Worm (Caenorhabditis elegans): ENCODE results near the gene R02D5.3.
A peak's percentile ranks its signal among the peaks of the same experiment; 100 is the strongest.

Gene R02D5.3

ce11 chrV:14503065-14503464 lies 20.1 kb downstream of the R02D5.3 start (continued):
- TF ChIP-seq fos-1 (tag; optimal IDR thresholded peaks at IDR 0.05) (no peak), nhr-84 (tag; optimal IDR thresholded peaks at IDR 0.05) (no peak), unc-30 (tag; optimal IDR thresholded peaks at IDR 0.05) (no peak), lin-39 (tag; optimal IDR thresholded peaks at IDR 0.05) (no peak), vab-15 (tag; optimal IDR thresholded peaks at IDR 0.05) (no peak), mab-9 (GFP tag; IDR thresholded peaks at IDR 0.05) (no peak), unc-130 (tag; optimal IDR thresholded peaks at IDR 0.05) (no peak), hpl-2 (GFP tag; optimal IDR thresholded peaks at IDR 0.05) (no peak), rnt-1 (tag; optimal IDR thresholded peaks at IDR 0.05) (no peak), efl-1 (optimal IDR thresholded peaks at IDR 0.05) (no peak), efl-1 (GFP tag; optimal IDR thresholded peaks at IDR 0.05 in 1 of 2) (no peak), pax-3 (tag; optimal IDR thresholded peaks at IDR 0.05) (no peak), efl-3 (GFP tag; optimal IDR thresholded peaks at IDR 0.05) (no peak), C16A3.4 (tag; optimal IDR thresholded peaks at IDR 0.05) (no peak), swsn-7 (tag; optimal IDR thresholded peaks at IDR 0.05) (no peak), nhr-47 (tag; optimal IDR thresholded peaks at IDR 0.05) (no peak), irx-1 (tag; optimal IDR thresholded peaks at IDR 0.05) (no peak), nhr-19 (GFP tag; conservative IDR thresholded peaks at IDR 0.05) (no peak), ceh-63 (GFP tag; optimal IDR thresholded peaks at IDR 0.05) (no peak), lir-3 (tag; optimal IDR thresholded peaks at IDR 0.05; ENCODE audit: poor library complexity) (no peak), ama-1 (optimal IDR thresholded peaks at IDR 0.05) (no peak), lin-15B (tag; optimal IDR thresholded peaks at IDR 0.05) (no peak), blmp-1 (tag; optimal IDR thresholded peaks at IDR 0.05) (peak; percentile 88), aly-2 (tag; optimal IDR thresholded peaks at IDR 0.05) (no peak), nhr-77 (tag; optimal IDR thresholded peaks at IDR 0.05) (no peak), xbp-1 (tag; optimal IDR thresholded peaks at IDR 0.05) (no peak), elt-3 (tag; optimal IDR thresholded peaks at IDR 0.05) (peak in 1 of 6 experiments; percentile 42), hlh-4 (tag; optimal IDR thresholded peaks at IDR 0.05) (no peak), C04F5.9 (tag; optimal IDR thresholded peaks at IDR 0.05) (no peak), ceh-8 (GFP tag; optimal IDR thresholded peaks at IDR 0.05) (no peak), nhr-20 (tag; optimal IDR thresholded peaks at IDR 0.05) (peak; percentile 9)

- TF ChIP-seq jun-1 (tag; optimal IDR thresholded peaks at IDR 0.05) (no peak), nhr-20 (tag; optimal IDR thresholded peaks at IDR 0.05) (no peak), grh-1 (GFP tag; IDR thresholded peaks at IDR 0.05) (no peak), elt-2 (tag; optimal IDR thresholded peaks at IDR 0.05) (peak; percentile 19), lin-14 (GFP tag; optimal IDR thresholded peaks at IDR 0.05) (peak; percentile 10)
Observed at ce11 chrV:14504120-14504519, 21.2 kb downstream of the R02D5.3 start.

- TF ChIP-seq egl-13 (tag; optimal IDR thresholded peaks at IDR 0.05) = no peak
- TF ChIP-seq fkh-8 (tag; optimal IDR thresholded peaks at IDR 0.05) = no peak
- peak; percentile 17 for TF ChIP-seq elt-2 (tag; optimal IDR thresholded peaks at IDR 0.05)
- no peak for TF ChIP-seq snpc-4 (tag; optimal IDR thresholded peaks at IDR 0.05)
- no peak for TF ChIP-seq mab-9 (GFP tag; IDR thresholded peaks at IDR 0.05)
- no peak for TF ChIP-seq ceh-82 (tag; optimal IDR thresholded peaks at IDR 0.05)
- TF ChIP-seq ama-1 (optimal IDR thresholded peaks at IDR 0.05) = no peak
- TF ChIP-seq nhr-77 (tag; optimal IDR thresholded peaks at IDR 0.05) = no peak
- TF ChIP-seq fos-1 (tag; optimal IDR thresholded peaks at IDR 0.05) = no peak
- no peak for TF ChIP-seq C34B4.2 (tag; optimal IDR thresholded peaks at IDR 0.05)
- TF ChIP-seq ceh-8 (GFP tag; optimal IDR thresholded peaks at IDR 0.05) = no peak
- no peak for TF ChIP-seq efl-1 (optimal IDR thresholded peaks at IDR 0.05)
- peak in 1 of 2 experiments; percentile 74 for TF ChIP-seq efl-1 (GFP tag; optimal IDR thresholded peaks at IDR 0.05 in 1 of 2)
- no peak for TF ChIP-seq hlh-4 (tag; optimal IDR thresholded peaks at IDR 0.05)
- no peak for TF ChIP-seq nhr-76 (tag; optimal IDR thresholded peaks at IDR 0.05)
- peak; percentile 62 for TF ChIP-seq lin-14 (GFP tag; optimal IDR thresholded peaks at IDR 0.05)
- no peak for TF ChIP-seq lin-13 (GFP tag; optimal IDR thresholded peaks at IDR 0.05)
- TF ChIP-seq nhr-237 (tag; optimal IDR thresholded peaks at IDR 0.05) = no peak
- no peak for TF ChIP-seq ceh-88 (GFP tag; IDR thresholded peaks at IDR 0.05)
- TF ChIP-seq unc-130 (tag; optimal IDR thresholded peaks at IDR 0.05) = no peak
- TF ChIP-seq nhr-11 (tag; optimal IDR thresholded peaks at IDR 0.05) = no peak
- no peak for TF ChIP-seq pag-3 (tag; optimal IDR thresholded peaks at IDR 0.05; ENCODE audit: borderline replicate concordance, insufficient read depth)
- TF ChIP-seq mdl-1 (tag; optimal IDR thresholded peaks at IDR 0.05) = no peak
- no peak for TF ChIP-seq mep-1 (tag; optimal IDR thresholded peaks at IDR 0.05)
- TF ChIP-seq aly-2 (tag; optimal IDR thresholded peaks at IDR 0.05) = no peak
- no peak for TF ChIP-seq ceh-90 (tag; optimal IDR thresholded peaks at IDR 0.05)
- TF ChIP-seq lin-15B (tag; optimal IDR thresholded peaks at IDR 0.05) = no peak
- no peak for TF ChIP-seq lir-3 (tag; optimal IDR thresholded peaks at IDR 0.05; ENCODE audit: poor library complexity)
- TF ChIP-seq skn-1 (tag; optimal IDR thresholded peaks at IDR 0.05) = no peak
- no peak for TF ChIP-seq grh-1 (GFP tag; IDR thresholded peaks at IDR 0.05)
Observed at ce11 chrV:14504774-14505173, 21.8 kb downstream of the R02D5.3 start.

Measured in whole organism, L1 larva.